Worm (Caenorhabditis elegans): ENCODE measurements around the gene fbxa-108.

The fbxa-108 gene

DNA sequence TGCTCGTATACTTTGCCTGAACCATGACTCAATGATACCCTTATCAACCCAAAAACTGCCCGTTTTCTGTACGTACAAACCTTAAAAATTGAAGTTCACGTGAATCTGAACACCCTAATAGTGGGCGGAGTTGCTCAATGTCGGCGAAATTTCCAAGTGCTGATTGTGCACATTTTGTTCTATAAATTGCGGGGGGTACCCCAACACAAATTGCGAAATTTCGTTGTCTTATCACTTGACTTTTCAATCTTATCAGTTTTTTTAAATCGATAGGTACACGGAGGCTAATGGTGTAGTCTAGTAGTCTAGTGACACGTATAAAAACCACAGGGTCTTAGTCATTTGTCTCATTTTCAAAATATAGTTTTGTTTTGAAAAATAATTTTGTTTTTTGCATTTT is at the start of gene fbxa-108:
Gene fbxa-108, minus strand, starts transcription at position 158 of the 400 bp plus-strand sequence.
- TF ChIP-seq sma-3 (GFP tag; optimal IDR thresholded peaks at IDR 0.05) (peak; percentile 43), nhr-129 (tag; optimal IDR thresholded peaks at IDR 0.05) (no peak), sma-9 (GFP tag; optimal IDR thresholded peaks at IDR 0.05) (peak; percentile 83), sma-9 (tag; optimal IDR thresholded peaks at IDR 0.05) (no peak), gmeb-1 (tag; optimal IDR thresholded peaks at IDR 0.05) (peak; percentile 54), F13H6.1 (tag; optimal IDR thresholded peaks at IDR 0.05) (peak; percentile 48), egl-27 (tag; optimal IDR thresholded peaks at IDR 0.05) (no peak), sem-4 (tag; optimal IDR thresholded peaks at IDR 0.05) (no peak), crh-2 (tag; optimal IDR thresholded peaks at IDR 0.05) (peak; percentile 85), lsy-2 (tag; optimal IDR thresholded peaks at IDR 0.05) (no peak), dmd-4 (tag; optimal IDR thresholded peaks at IDR 0.05) (no peak), fos-1 (tag; optimal IDR thresholded peaks at IDR 0.05) (peak; percentile 94), nhr-77 (tag; optimal IDR thresholded peaks at IDR 0.05) (no peak)

- TF ChIP-seq nhr-129 (tag; optimal IDR thresholded peaks at IDR 0.05) (no peak), nhr-21 (tag; optimal IDR thresholded peaks at IDR 0.05) (no peak), nhr-237 (tag; optimal IDR thresholded peaks at IDR 0.05) (no peak), nhr-25 (tag; optimal IDR thresholded peaks at IDR 0.05) (no peak)
Measured at ce11 chrV:17707022-17707421, 47.8 kb upstream of the fbxa-108 start, which contains the start of gene srh-31. Gene srh-31, plus strand, starts transcription at chrV:17707322.

- no peak for TF ChIP-seq nhr-129 (tag; optimal IDR thresholded peaks at IDR 0.05)
- no peak for TF ChIP-seq lsy-2 (tag; optimal IDR thresholded peaks at IDR 0.05)
- TF ChIP-seq mbf-1 (tag; optimal IDR thresholded peaks at IDR 0.05) = no peak
- TF ChIP-seq crh-2 (tag; optimal IDR thresholded peaks at IDR 0.05) = no peak
- no peak for TF ChIP-seq nhr-25 (tag; optimal IDR thresholded peaks at IDR 0.05)
- TF ChIP-seq lin-39 (tag; optimal IDR thresholded peaks at IDR 0.05) = no peak
- TF ChIP-seq peb-1 (tag; optimal IDR thresholded peaks at IDR 0.05) = no peak
- TF ChIP-seq fos-1 (tag; optimal IDR thresholded peaks at IDR 0.05) = no peak
- no peak for TF ChIP-seq nhr-23 (tag; optimal IDR thresholded peaks at IDR 0.05)
- no peak for TF ChIP-seq mdl-1 (tag; optimal IDR thresholded peaks at IDR 0.05)
- no peak for TF ChIP-seq aly-2 (tag; optimal IDR thresholded peaks at IDR 0.05)
Measured at ce11 chrV:17706217-17706806, 47.1 kb upstream of the fbxa-108 start.

DNA sequence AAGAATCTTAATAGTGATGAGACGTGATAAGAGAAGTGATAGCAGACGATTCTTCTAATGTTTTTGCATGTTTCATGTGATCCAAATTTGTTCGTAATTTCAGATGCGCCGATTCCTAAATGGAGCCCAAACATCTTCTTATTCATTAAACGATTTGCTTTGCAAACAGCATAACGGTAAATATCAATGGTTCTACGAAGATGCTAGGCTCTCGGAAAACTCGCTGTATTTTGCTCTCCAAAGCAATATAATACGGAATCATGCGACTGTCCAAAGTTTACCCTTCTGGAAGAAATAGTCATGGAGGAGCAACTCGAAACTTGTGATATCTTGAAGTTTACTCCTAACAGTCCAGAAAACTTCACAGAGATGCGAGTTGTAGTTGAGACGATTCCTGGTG is 46.6 kb upstream of the fbxa-108 start, which contains the start of gene W06D12.6:
Gene W06D12.6, plus strand, starts transcription at position 301 of the 400 bp plus-strand sequence.
- TF ChIP-seq F13H6.1 (tag; optimal IDR thresholded peaks at IDR 0.05) (no peak), fos-1 (tag; optimal IDR thresholded peaks at IDR 0.05) (no peak), nhr-21 (tag; optimal IDR thresholded peaks at IDR 0.05) (no peak), nhr-11 (tag; optimal IDR thresholded peaks at IDR 0.05) (no peak), mab-5 (tag; optimal IDR thresholded peaks at IDR 0.05) (no peak), sma-9 (GFP tag; optimal IDR thresholded peaks at IDR 0.05) (no peak), sma-9 (tag; optimal IDR thresholded peaks at IDR 0.05) (no peak), nhr-237 (tag; optimal IDR thresholded peaks at IDR 0.05) (no peak), nhr-129 (tag; optimal IDR thresholded peaks at IDR 0.05) (no peak), blmp-1 (tag; optimal IDR thresholded peaks at IDR 0.05; ENCODE audit: insufficient read depth) (no peak)

DNA sequence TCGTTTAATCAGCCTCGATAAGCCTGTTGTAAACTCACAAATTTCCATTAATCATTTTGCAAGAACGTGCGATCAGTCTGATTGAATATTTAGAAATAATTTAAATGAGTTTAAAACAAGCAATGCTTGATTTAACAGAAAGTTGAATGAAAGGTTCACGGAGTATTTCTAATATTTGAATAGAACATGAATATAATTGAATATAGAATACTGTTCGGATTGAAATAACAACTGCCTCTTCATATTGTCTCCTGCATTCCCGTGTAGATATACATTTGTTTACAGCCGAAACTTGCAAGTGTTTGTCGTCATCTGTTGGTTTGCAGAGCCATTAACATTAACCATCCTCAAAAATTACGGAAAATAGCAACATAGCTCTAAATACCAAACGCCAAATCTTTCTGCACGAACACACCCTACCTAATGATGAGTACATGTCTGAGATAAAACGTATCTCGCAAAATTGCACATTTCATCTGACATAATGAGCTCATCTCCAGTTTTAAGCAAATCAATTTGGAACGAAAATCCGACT is 41.6 kb upstream of the fbxa-108 start, which contains the start of the genes Y26G10.5 and srh-32:
Gene Y26G10.5, minus strand, starts transcription at position 101 of the 535 bp plus-strand sequence.
Gene srh-32, plus strand, starts transcription at position 485 of the 535 bp plus-strand sequence.
- TF ChIP-seq nhr-237 (tag; optimal IDR thresholded peaks at IDR 0.05) (no peak), peb-1 (tag; optimal IDR thresholded peaks at IDR 0.05) (no peak), nhr-12 (tag; optimal IDR thresholded peaks at IDR 0.05) (no peak), egl-27 (tag; optimal IDR thresholded peaks at IDR 0.05) (no peak), ama-1 (optimal IDR thresholded peaks at IDR 0.05) (no peak), gmeb-1 (tag; optimal IDR thresholded peaks at IDR 0.05) (no peak), zag-1 (tag; optimal IDR thresholded peaks at IDR 0.05) (no peak), blmp-1 (tag; optimal IDR thresholded peaks at IDR 0.05; ENCODE audit: insufficient read depth) (no peak), unc-39 (tag; optimal IDR thresholded peaks at IDR 0.05) (no peak), skn-1 (tag; optimal IDR thresholded peaks at IDR 0.05) (no peak), crh-2 (tag; optimal IDR thresholded peaks at IDR 0.05) (no peak), nhr-21 (tag; optimal IDR thresholded peaks at IDR 0.05) (no peak), sem-4 (tag; optimal IDR thresholded peaks at IDR 0.05) (no peak), lin-13 (GFP tag; optimal IDR thresholded peaks at IDR 0.05) (no peak), nhr-23 (tag; optimal IDR thresholded peaks at IDR 0.05) (no peak), nhr-25 (tag; optimal IDR thresholded peaks at IDR 0.05) (no peak), aly-2 (tag; optimal IDR thresholded peaks at IDR 0.05) (no peak), nhr-10 (tag; optimal IDR thresholded peaks at IDR 0.05) (no peak), sma-3 (GFP tag; optimal IDR thresholded peaks at IDR 0.05) (no peak)

Data from whole organism, L2 larva.